Fruit fly (Drosophila melanogaster) whole organism, pupa: ENCODE results near the gene CG43294.

ENCODE experiments used
- CG10348 ChIP-seq: fragments of 200-800 bp; sonication (Bioruptor generic); IDR thresholded peaks from 2 replicates; pipeline ENCODE4 v1.3.6; 2022; ENCODE audit warnings: missing biosample characterization, missing genetic modification characterization
- CG12605 ChIP-seq: fragments of 200-800 bp; sonication (Bioruptor generic); IDR thresholded peaks from 2 replicates; pipeline ENCODE4 v1.3.6; 2022; ENCODE audit warnings: missing biosample characterization, missing genetic modification characterization
- CG14655 ChIP-seq: fragments of 200-800 bp; sonication (Bioruptor generic); optimal IDR thresholded peaks from 3 replicates; lab custom pipeline; 2017; ENCODE audit warnings: mild to moderate bottlenecking, missing biosample characterization, missing genetic modification reagents, missing genetic modification characterization
- CG17806 ChIP-seq: fragments of 200-800 bp; sonication (Bioruptor generic); optimal IDR thresholded peaks from 2 replicates; lab custom pipeline; 2018; ENCODE audit warnings: missing biosample characterization, mild to moderate bottlenecking, missing genetic modification characterization, moderate library complexity
- CG32121 ChIP-seq: fragments of 200-800 bp; sonication (Bioruptor generic); IDR thresholded peaks from 2 replicates; pipeline ENCODE4 v1.3.6; 2022; ENCODE audit warnings: missing biosample characterization, missing genetic modification characterization
- CG34367 ChIP-seq: fragments of 200-800 bp; sonication (Bioruptor generic); optimal IDR thresholded peaks from 2 replicates; lab custom pipeline; 2018; ENCODE audit warnings: missing biosample characterization, mild to moderate bottlenecking, missing genetic modification characterization
- CG4496 ChIP-seq: fragments of 200-800 bp; sonication (Bioruptor generic); IDR thresholded peaks from 3 replicates; pipeline ENCODE4 v1.3.6; 2022; ENCODE audit warnings: missing biosample characterization, missing genetic modification characterization
- CG8159 ChIP-seq: fragments of 200-800 bp; sonication (Bioruptor generic); optimal IDR thresholded peaks from 3 replicates; lab custom pipeline; 2018; ENCODE audit warnings: missing biosample characterization, mild to moderate bottlenecking, missing genetic modification characterization, moderate library complexity
- CG8301 ChIP-seq: fragments of 200-800 bp; sonication (Bioruptor generic); optimal IDR thresholded peaks from 2 replicates; lab custom pipeline; 2018; ENCODE audit warnings: missing biosample characterization, mild to moderate bottlenecking, missing genetic modification characterization
- CG9948 ChIP-seq: fragments of 200-800 bp; sonication (Bioruptor generic); optimal IDR thresholded peaks from 2 replicates; lab custom pipeline; 2018; ENCODE audit warnings: missing biosample characterization, mild to moderate bottlenecking, missing genetic modification characterization, moderate library complexity
- D1 ChIP-seq: fragments of 200-800 bp; sonication (Bioruptor generic); optimal IDR thresholded peaks from 2 replicates; lab custom pipeline; 2018; ENCODE audit warnings: missing biosample characterization, mild to moderate bottlenecking, missing genetic modification characterization, moderate library complexity
- EcR ChIP-seq: fragments of 200-800 bp; sonication (Bioruptor generic); optimal IDR thresholded peaks from 3 replicates; lab custom pipeline; 2019; ENCODE audit warnings: missing biosample characterization, missing genetic modification characterization, mild to moderate bottlenecking, moderate library complexity, missing genetic modification reagents
- Ets98B ChIP-seq: fragments of 200-800 bp; sonication (Bioruptor generic); IDR thresholded peaks from 2 replicates; pipeline ENCODE4 v1.3.6; 2022; ENCODE audit warnings: missing biosample characterization, missing genetic modification characterization
- Pif1A ChIP-seq: fragments of 200-800 bp; sonication (Bioruptor generic); optimal IDR thresholded peaks from 3 replicates; lab custom pipeline; 2016; ENCODE audit warnings: missing biosample characterization, missing genetic modification characterization
- Pif1B ChIP-seq: fragments of 200-800 bp; sonication (Bioruptor generic); optimal IDR thresholded peaks from 3 replicates; lab custom pipeline; 2016; ENCODE audit warnings: missing biosample characterization, missing genetic modification characterization
- Snoo ChIP-seq: fragments of 200-800 bp; sonication (Bioruptor generic); optimal IDR thresholded peaks from 3 replicates; lab custom pipeline; 2017; ENCODE audit warnings: missing biosample characterization, mild to moderate bottlenecking, missing genetic modification characterization, inconsistent platforms
- fd96Ca ChIP-seq: fragments of 200-800 bp; sonication (Bioruptor generic); IDR thresholded peaks from 3 replicates; pipeline ENCODE4 v1.3.6; 2022; ENCODE audit warnings: missing biosample characterization, missing genetic modification characterization
- gl ChIP-seq: fragments of 200-800 bp; sonication (Bioruptor generic); optimal IDR thresholded peaks from 2 replicates; lab custom pipeline; 2018; ENCODE audit warnings: missing biosample characterization, mild to moderate bottlenecking, missing genetic modification characterization
- rn ChIP-seq: fragments of 200-800 bp; sonication (Bioruptor generic); IDR thresholded peaks from 2 replicates; pipeline ENCODE4 v1.3.6; 2022; ENCODE audit warnings: missing biosample characterization, missing genetic modification characterization

CG43294 gene

dm6 chr3L:12003457-12003856 is 45.4 kb downstream of the CG43294 start:
- TF ChIP-seq rn (GFP tag; lab: Robert Waterston, UW) (no peak), EcR (GFP tag; lab: Kevin White, UChicago) (peak; percentile 51), D1 (no peak), Pif1A (GFP tag; lab: Kevin White, UChicago) (no peak), CG12605 (no peak)

dm6 chr3L:12004136-12004535 is 46.1 kb downstream of the CG43294 start:
- TF ChIP-seq D1 = no peak
- TF ChIP-seq CG32121 (GFP tag; lab: Robert Waterston, UW) = no peak
- no peak for TF ChIP-seq rn (GFP tag; lab: Robert Waterston, UW)
- TF ChIP-seq CG17806 = no peak
- TF ChIP-seq CG12605 = no peak
- TF ChIP-seq CG14655 (GFP tag; lab: Kevin White, UChicago) = no peak
- no peak for TF ChIP-seq fd96Ca (GFP tag; lab: Robert Waterston, UW)
- TF ChIP-seq CG9948 (tag; lab: Kevin White, UChicago) = no peak
- TF ChIP-seq CG34367 (tag; lab: Kevin White, UChicago) = no peak
- no peak for TF ChIP-seq CG10348 (GFP tag; lab: Robert Waterston, UW)
- no peak for TF ChIP-seq CG4496 (GFP tag; lab: Robert Waterston, UW)
- no peak for TF ChIP-seq Snoo (tag; lab: Kevin White, UChicago)
- no peak for TF ChIP-seq Pif1B (GFP tag; lab: Kevin White, UChicago)
- no peak for TF ChIP-seq Ets98B (GFP tag; lab: Robert Waterston, UW)
- TF ChIP-seq CG8159 (tag; lab: Kevin White, UChicago) = no peak
- no peak for TF ChIP-seq gl (tag; lab: Kevin White, UChicago)
- TF ChIP-seq CG8301 (tag; lab: Kevin White, UChicago) = no peak
- no peak for TF ChIP-seq EcR (GFP tag; lab: Kevin White, UChicago)

dm6 chr3L:12007945-12008344 is 49.9 kb downstream of the CG43294 start:
- TF ChIP-seq CG12605 = no peak
- TF ChIP-seq D1 = peak; percentile 59
- no peak for TF ChIP-seq CG32121 (GFP tag; lab: Robert Waterston, UW)
- TF ChIP-seq CG8301 (tag; lab: Kevin White, UChicago) = no peak
